Worm (Caenorhabditis elegans) whole organism, L1 larva: Measurements from ENCODE around the gene dhgd-1.

Experiments used
- C34B4.2 ChIP-seq: sonication (generic microtip); optimal IDR thresholded peaks from 2 replicates; lab custom pipeline; 2017; ENCODE audit warnings: mild to moderate bottlenecking, missing genetic modification characterization, missing compliant biosample characterization
- Y116A8C.19 ChIP-seq: sonication (generic microtip); optimal IDR thresholded peaks from 2 replicates; lab custom pipeline; 2016; ENCODE audit warnings: missing compliant biosample characterization, missing genetic modification characterization, borderline replicate concordance
- alr-1 ChIP-seq: fragments of 200-800 bp; sonication (Bioruptor generic); optimal IDR thresholded peaks from 2 replicates; lab custom pipeline; 2018; ENCODE audit warnings: borderline replicate concordance, mild to moderate bottlenecking, missing genetic modification characterization, missing compliant biosample characterization
- ama-1 ChIP-seq: fragments of 150-350 bp; optimal IDR thresholded peaks from 2 replicates; lab custom pipeline; 2014
- ceh-63 ChIP-seq: fragments of 200-800 bp; sonication (Bioruptor generic); optimal IDR thresholded peaks from 2 replicates; lab custom pipeline; 2018; ENCODE audit warnings: mild to moderate bottlenecking, missing genetic modification characterization, missing compliant biosample characterization
- ceh-8 ChIP-seq: fragments of 200-800 bp; sonication (Bioruptor generic); optimal IDR thresholded peaks from 2 replicates; lab custom pipeline; 2018; ENCODE audit warnings: mild to moderate bottlenecking, missing genetic modification characterization, moderate library complexity, missing compliant biosample characterization
- ceh-90 ChIP-seq: sonication (generic microtip); optimal IDR thresholded peaks from 2 replicates; lab custom pipeline; 2016; ENCODE audit warnings: missing genetic modification characterization, missing compliant biosample characterization
- ces-1 ChIP-seq: fragments of 150-350 bp; optimal IDR thresholded peaks from 2 replicates; lab custom pipeline; 2014; ENCODE audit warnings: missing biosample characterization, missing genetic modification reagents, missing genetic modification characterization
- dsc-1 ChIP-seq: sonication (generic microtip); optimal IDR thresholded peaks from 2 replicates; lab custom pipeline; 2016; ENCODE audit warnings: mild to moderate bottlenecking, missing genetic modification characterization, missing compliant biosample characterization
- efl-1 ChIP-seq, 4 experiments: fragments of 150-350 bp; optimal IDR thresholded peaks in 3 of 4; peaks in 1 of 4; 1 replicate in 1 of 4; 2 replicates in 3 of 4; lab custom pipeline; 2014; ENCODE audit warnings: missing biosample characterization in 2 of 4, missing genetic modification characterization in 2 of 4, missing genetic modification reagents in 2 of 4
- efl-3 ChIP-seq: fragments of 200-800 bp; sonication (Bioruptor generic); optimal IDR thresholded peaks from 2 replicates; lab custom pipeline; 2018; ENCODE audit warnings: mild to moderate bottlenecking, missing genetic modification characterization, missing compliant biosample characterization
- egl-13 ChIP-seq: sonication (generic microtip); optimal IDR thresholded peaks from 2 replicates; lab custom pipeline; 2016; ENCODE audit warnings: missing genotype, missing genetic modification reagents, missing genetic modification characterization, missing compliant biosample characterization
- ets-5 ChIP-seq: fragments of 200-800 bp; sonication (Bioruptor generic); IDR thresholded peaks from 2 replicates; pipeline ENCODE4 v1.3.6; 2022; ENCODE audit warnings: missing genetic modification characterization, missing compliant biosample characterization
- fkh-4 ChIP-seq: sonication (generic microtip); optimal IDR thresholded peaks from 2 replicates; lab custom pipeline; 2016; ENCODE audit warnings: missing compliant biosample characterization, missing genetic modification characterization, borderline replicate concordance
- fkh-8 ChIP-seq: sonication (generic microtip); optimal IDR thresholded peaks from 2 replicates; lab custom pipeline; 2016; ENCODE audit warnings: mild to moderate bottlenecking, missing genetic modification characterization, missing compliant biosample characterization
- grh-1 ChIP-seq: fragments of 200-800 bp; sonication (Bioruptor generic); IDR thresholded peaks from 2 replicates; pipeline ENCODE4 v1.3.6; 2022; ENCODE audit warnings: missing genetic modification reagents, missing genetic modification characterization, missing compliant biosample characterization
- irx-1 ChIP-seq: sonication (generic microtip); optimal IDR thresholded peaks from 2 replicates; lab custom pipeline; 2016; ENCODE audit warnings: missing genetic modification characterization, missing compliant biosample characterization
- isw-1 ChIP-seq: fragments of 200-800 bp; sonication (Bioruptor generic); IDR thresholded peaks from 2 replicates; pipeline ENCODE4 v1.3.6; 2022; ENCODE audit warnings: missing genetic modification characterization, missing compliant biosample characterization
- lin-13 ChIP-seq: fragments of 150-350 bp; optimal IDR thresholded peaks from 2 replicates; lab custom pipeline; 2014; ENCODE audit warnings: missing biosample characterization, missing genetic modification reagents, missing genetic modification characterization
- lin-15B ChIP-seq: fragments of 150-350 bp; sonication (generic microtip); optimal IDR thresholded peaks from 3 replicates; lab custom pipeline; 2014; ENCODE audit warnings: missing biosample characterization, missing genetic modification characterization
- lin-35 ChIP-seq, 2 experiments: fragments of 150-350 bp; optimal IDR thresholded peaks; 2 replicates each; lab custom pipeline; 2014; ENCODE audit warnings: missing biosample characterization in 2 of 2, missing genetic modification characterization in 2 of 2, missing genetic modification reagents in 2 of 2
- lin-39 ChIP-seq: fragments of 150-350 bp; optimal IDR thresholded peaks from 2 replicates; lab custom pipeline; 2014; ENCODE audit warnings: missing biosample characterization, missing genetic modification reagents, missing genetic modification characterization
- lir-3 ChIP-seq: sonication (generic microtip); optimal IDR thresholded peaks from 2 replicates; lab custom pipeline; 2016; ENCODE audit warnings: mild to moderate bottlenecking, missing genetic modification characterization, moderate library complexity, missing compliant biosample characterization; ENCODE audit not compliant: poor library complexity
- lsy-2 ChIP-seq, 2 experiments: fragments of 150-350 bp; optimal IDR thresholded peaks; 2 replicates each; lab custom pipeline; 2014; ENCODE audit warnings: missing biosample characterization in 2 of 2, missing genetic modification characterization in 2 of 2
- mab-9 ChIP-seq: fragments of 200-800 bp; sonication (Bioruptor generic); IDR thresholded peaks from 2 replicates; pipeline ENCODE4 v1.3.6; 2022; ENCODE audit warnings: missing genetic modification reagents, missing genetic modification characterization, missing compliant biosample characterization
- mdl-1 ChIP-seq, 2 experiments: fragments of 150-350 bp; optimal IDR thresholded peaks; 2 replicates each; lab custom pipeline; 2014 to 2017; ENCODE audit warnings: missing biosample characterization in 2 of 2, missing genetic modification characterization in 2 of 2, inconsistent platforms in 1 of 2
- mep-1 ChIP-seq: fragments of 150-350 bp; optimal IDR thresholded peaks from 2 replicates; lab custom pipeline; 2014; ENCODE audit warnings: missing biosample characterization, missing genetic modification characterization
- nhr-11 ChIP-seq: fragments of 150-350 bp; optimal IDR thresholded peaks from 2 replicates; lab custom pipeline; 2014; ENCODE audit warnings: missing biosample characterization, missing genetic modification characterization
- nhr-12 ChIP-seq: sonication (generic microtip); optimal IDR thresholded peaks from 2 replicates; lab custom pipeline; 2017; ENCODE audit warnings: missing biosample characterization, missing genetic modification characterization
- nhr-19 ChIP-seq: fragments of 200-800 bp; sonication (Bioruptor generic); conservative IDR thresholded peaks from 2 replicates; pipeline ENCODE4 v1.3.6; 2022; ENCODE audit warnings: missing genetic modification characterization, missing compliant biosample characterization
- nhr-20 ChIP-seq: sonication (generic microtip); optimal IDR thresholded peaks from 2 replicates; lab custom pipeline; 2016; ENCODE audit warnings: mild to moderate bottlenecking, missing genetic modification characterization, missing compliant biosample characterization
- nhr-28 ChIP-seq: fragments of 150-350 bp; optimal IDR thresholded peaks from 2 replicates; lab custom pipeline; 2014; ENCODE audit warnings: missing biosample characterization, missing genetic modification characterization
- nhr-71 ChIP-seq: sonication (generic microtip); optimal IDR thresholded peaks from 2 replicates; lab custom pipeline; 2016; ENCODE audit warnings: mild to moderate bottlenecking, missing genetic modification characterization, moderate library complexity, missing compliant biosample characterization
- nhr-76 ChIP-seq: sonication (generic microtip); optimal IDR thresholded peaks from 2 replicates; lab custom pipeline; 2017; ENCODE audit warnings: missing biosample characterization, missing genetic modification characterization
- nhr-85 ChIP-seq: sonication (generic microtip); peaks from one replicate; lab custom pipeline; 2016; ENCODE audit warnings: missing genetic modification characterization, inconsistent platforms, missing compliant biosample characterization
- nhr-90 ChIP-seq: sonication (generic microtip); optimal IDR thresholded peaks from 2 replicates; lab custom pipeline; 2016; ENCODE audit warnings: mild to moderate bottlenecking, missing genetic modification characterization, missing compliant biosample characterization; ENCODE audit not compliant: poor library complexity
- rnt-1 ChIP-seq: sonication (generic microtip); optimal IDR thresholded peaks from 2 replicates; lab custom pipeline; 2016; ENCODE audit warnings: mild to moderate bottlenecking, missing genetic modification characterization, moderate library complexity, missing compliant biosample characterization
- snpc-4 ChIP-seq: fragments of 150-350 bp; optimal IDR thresholded peaks from 2 replicates; lab custom pipeline; 2014; ENCODE audit warnings: missing biosample characterization, missing genetic modification characterization
- snu-23 ChIP-seq: sonication (generic microtip); optimal IDR thresholded peaks from 2 replicates; lab custom pipeline; 2016; ENCODE audit warnings: missing genetic modification characterization, missing compliant biosample characterization
- sox-4 ChIP-seq: sonication (generic microtip); optimal IDR thresholded peaks from 2 replicates; lab custom pipeline; 2016; ENCODE audit warnings: missing genetic modification characterization, missing compliant biosample characterization
- sptf-1 ChIP-seq: fragments of 150-350 bp; optimal IDR thresholded peaks from 2 replicates; lab custom pipeline; 2014; ENCODE audit warnings: missing biosample characterization, missing genetic modification characterization
- tlp-1 ChIP-seq: fragments of 150-350 bp; optimal IDR thresholded peaks from 2 replicates; lab custom pipeline; 2014; ENCODE audit warnings: missing biosample characterization, missing genetic modification characterization
- unc-62 ChIP-seq: fragments of 150-350 bp; optimal IDR thresholded peaks from 2 replicates; lab custom pipeline; 2014; ENCODE audit warnings: missing biosample characterization, missing genetic modification reagents, missing genetic modification characterization
- unc-98 ChIP-seq: fragments of 200-800 bp; sonication (Bioruptor generic); IDR thresholded peaks from 2 replicates; pipeline ENCODE4 v1.3.6; 2022; ENCODE audit warnings: missing genetic modification characterization, missing compliant biosample characterization
- vab-15 ChIP-seq: sonication (generic microtip); optimal IDR thresholded peaks from 2 replicates; lab custom pipeline; 2017; ENCODE audit warnings: missing genotype, mild to moderate bottlenecking, missing genetic modification characterization, missing compliant biosample characterization
- xbp-1 ChIP-seq: sonication (generic microtip); optimal IDR thresholded peaks from 2 replicates; lab custom pipeline; 2016; ENCODE audit warnings: missing genetic modification characterization, missing compliant biosample characterization
- zip-4 ChIP-seq: fragments of 200-800 bp; sonication (Bioruptor generic); optimal IDR thresholded peaks from 2 replicates; lab custom pipeline; 2018; ENCODE audit warnings: mild to moderate bottlenecking, missing genetic modification characterization, moderate library complexity, missing compliant biosample characterization
- ztf-4 ChIP-seq: fragments of 150-350 bp; optimal IDR thresholded peaks from 2 replicates; lab custom pipeline; 2014; ENCODE audit warnings: missing biosample characterization, missing genetic modification characterization

The dhgd-1 gene

ce11 chrII:11545952-11546325 lies 5.9 kb downstream of the dhgd-1 start:
- TF ChIP-seq ces-1 (GFP tag; lab: Kevin White, UChicago): no peak
- no peak for TF ChIP-seq ceh-8 (GFP tag; lab: Kevin White, UChicago)
- no peak for TF ChIP-seq ama-1 (lab: Kevin White, UChicago)
- no peak for TF ChIP-seq mdl-1 (tag; optimal IDR thresholded peaks at IDR 0.05; lab: Kevin White, UChicago)
- no peak for TF ChIP-seq egl-13 (tag; lab: Kevin White, UChicago)
- TF ChIP-seq lin-13: no peak
- no peak for TF ChIP-seq dsc-1 (tag; lab: Kevin White, UChicago)
- no peak for TF ChIP-seq lir-3 (tag; lab: Kevin White, UChicago)
- TF ChIP-seq ets-5 (GFP tag; lab: Robert Waterston, UW): no peak
- TF ChIP-seq snpc-4 (tag; lab: Kevin White, UChicago): no peak
- no peak for TF ChIP-seq lsy-2 (tag; optimal IDR thresholded peaks at IDR 0.05; lab: Kevin White, UChicago)
- no peak for TF ChIP-seq lin-35 (GFP tag; optimal IDR thresholded peaks at IDR 0.05; lab: Kevin White, UChicago)
- no peak for TF ChIP-seq nhr-90 (tag; lab: Kevin White, UChicago)
- no peak for TF ChIP-seq nhr-12 (tag; lab: Kevin White, UChicago)
- no peak for TF ChIP-seq sptf-1 (tag; lab: Kevin White, UChicago)
- no peak for TF ChIP-seq ceh-90

ce11 chrII:11545299-11545951 lies 6.5 kb downstream of the dhgd-1 start, which contains the start of gene dnj-13:
Gene dnj-13 (plus strand): TSS chrII:11545701.
- TF ChIP-seq nhr-71 (tag; lab: Kevin White, UChicago): peak; percentile 98
- TF ChIP-seq grh-1 (GFP tag; lab: Robert Waterston, UW): peak; percentile 95
- TF ChIP-seq nhr-11: peak; percentile 78
- TF ChIP-seq lin-39 (tag; lab: Kevin White, UChicago): peak; percentile 77
- peak; percentile 91 for TF ChIP-seq lsy-2 (tag; optimal IDR thresholded peaks at IDR 0.05; lab: Kevin White, UChicago)
- peak; percentile 55 for TF ChIP-seq fkh-4 (tag; lab: Kevin White, UChicago)
- TF ChIP-seq egl-13 (tag; lab: Kevin White, UChicago): peak; percentile 98
- peak; percentile 96 for TF ChIP-seq mab-9 (GFP tag; lab: Robert Waterston, UW)
- no peak for TF ChIP-seq nhr-12 (tag; lab: Kevin White, UChicago)
- TF ChIP-seq nhr-19 (GFP tag; lab: Robert Waterston, UW): peak; percentile 97
- TF ChIP-seq lin-35 (GFP tag; optimal IDR thresholded peaks at IDR 0.05; lab: Kevin White, UChicago): peak; percentile 85 to 89
- TF ChIP-seq tlp-1 (tag; lab: Kevin White, UChicago): peak; percentile 45
- no peak for TF ChIP-seq nhr-28
- peak; percentile 84 for TF ChIP-seq lin-15B (tag; lab: Kevin White, UChicago)
- TF ChIP-seq nhr-85 (tag; lab: Kevin White, UChicago): peak; percentile 98
- TF ChIP-seq ceh-8 (GFP tag; lab: Kevin White, UChicago): peak; percentile 91
- TF ChIP-seq ztf-4 (tag; lab: Kevin White, UChicago): peak; percentile 95
- peak; percentile 95 for TF ChIP-seq isw-1 (GFP tag; lab: Robert Waterston, UW)
- TF ChIP-seq ces-1 (GFP tag; lab: Kevin White, UChicago): no peak
- TF ChIP-seq nhr-76: peak; percentile 64
- peak; percentile 99 for TF ChIP-seq nhr-20 (tag; lab: Kevin White, UChicago)
- TF ChIP-seq zip-4 (GFP tag; lab: Kevin White, UChicago): peak; percentile 93
- TF ChIP-seq fkh-8 (tag; lab: Kevin White, UChicago): peak; percentile 99
- TF ChIP-seq efl-3 (GFP tag; lab: Kevin White, UChicago): peak; percentile 62
- TF ChIP-seq snu-23 (GFP tag; lab: Kevin White, UChicago): peak; percentile 100
- no peak for TF ChIP-seq Y116A8C.19 (tag; lab: Kevin White, UChicago)
- peak; percentile 83 for TF ChIP-seq sox-4 (tag; lab: Kevin White, UChicago)
- TF ChIP-seq nhr-90 (tag; lab: Kevin White, UChicago): peak; percentile 98
- TF ChIP-seq unc-98 (GFP tag; lab: Robert Waterston, UW): peak; percentile 50; the same call in 1 of the 2 replicates
- TF ChIP-seq vab-15: peak; percentile 67
- TF ChIP-seq C34B4.2 (tag; lab: Kevin White, UChicago): peak; percentile 50
- no peak for TF ChIP-seq ceh-63 (GFP tag; lab: Kevin White, UChicago)
- TF ChIP-seq rnt-1 (tag; lab: Kevin White, UChicago): peak; percentile 88
- TF ChIP-seq alr-1 (tag; lab: Kevin White, UChicago): no peak
- peak; percentile 96 for TF ChIP-seq xbp-1 (tag; lab: Kevin White, UChicago)
- peak; percentile 98 for TF ChIP-seq mep-1
- TF ChIP-seq irx-1 (tag; lab: Kevin White, UChicago): peak; percentile 93
- TF ChIP-seq unc-62: no peak
- peak; percentile 80 to 83 for TF ChIP-seq efl-1 (optimal IDR thresholded peaks at IDR 0.05; lab: Kevin White, UChicago)
- peak; percentile 75 to 98 for TF ChIP-seq efl-1 (GFP tag; optimal IDR thresholded peaks at IDR 0.05 in 1 of 2; lab: Kevin White, UChicago)
- peak; percentile 99 for TF ChIP-seq dsc-1 (tag; lab: Kevin White, UChicago)
